Fruit fly (Drosophila melanogaster) whole organism, adult: ENCODE results near the gene CG3703.

ENCODE experiments used
- CG11617 ChIP-seq: fragments of 200-800 bp; sonication (Bioruptor generic); optimal IDR thresholded peaks from 2 replicates; lab custom pipeline; 2017; ENCODE audit warnings: mild to moderate bottlenecking, missing biosample characterization, missing genetic modification reagents, missing genetic modification characterization
- CG12768 ChIP-seq: fragments of 200-800 bp; sonication (Bioruptor generic); optimal IDR thresholded peaks from 2 replicates; lab custom pipeline; 2017; ENCODE audit warnings: missing biosample characterization, missing genetic modification characterization, mild to moderate bottlenecking, moderate library complexity, missing genetic modification reagents
- CG14711 ChIP-seq: fragments of 200-800 bp; sonication (Bioruptor generic); optimal IDR thresholded peaks from 2 replicates; lab custom pipeline; 2018; ENCODE audit warnings: missing biosample characterization, mild to moderate bottlenecking, missing genetic modification characterization, moderate library complexity
- CG1620 ChIP-seq: fragments of 200-800 bp; sonication (Bioruptor generic); optimal IDR thresholded peaks from 2 replicates; lab custom pipeline; 2016; ENCODE audit warnings: missing biosample characterization, missing genetic modification characterization
- CG33017 ChIP-seq: fragments of 200-800 bp; sonication (Bioruptor generic); optimal IDR thresholded peaks from 2 replicates; lab custom pipeline; 2018; ENCODE audit warnings: missing biosample characterization, mild to moderate bottlenecking, missing genetic modification characterization, moderate library complexity
- CG5204 ChIP-seq: fragments of 200-800 bp; sonication (Bioruptor generic); optimal IDR thresholded peaks from 2 replicates; lab custom pipeline; 2016; ENCODE audit warnings: missing biosample characterization, missing genetic modification characterization
- CG7045 ChIP-seq: fragments of 200-800 bp; sonication (Bioruptor generic); optimal IDR thresholded peaks from 2 replicates; lab custom pipeline; 2017; ENCODE audit warnings: missing biosample characterization, mild to moderate bottlenecking, missing genetic modification characterization
- CG7101 ChIP-seq: fragments of 200-800 bp; sonication (Bioruptor generic); optimal IDR thresholded peaks from 2 replicates; lab custom pipeline; 2018; ENCODE audit warnings: missing biosample characterization, mild to moderate bottlenecking, missing genetic modification characterization, moderate library complexity
- Clk ChIP-seq: fragments of 200-800 bp; sonication (Bioruptor generic); optimal IDR thresholded peaks from 2 replicates; lab custom pipeline; 2017; ENCODE audit warnings: missing biosample characterization, missing genetic modification characterization
- Crg-1 ChIP-seq: fragments of 200-800 bp; sonication (Bioruptor generic); optimal IDR thresholded peaks from 2 replicates; lab custom pipeline; 2016; ENCODE audit warnings: missing biosample characterization, missing genetic modification characterization
- Hr96 ChIP-seq: fragments of 200-800 bp; sonication (Bioruptor generic); optimal IDR thresholded peaks from 2 replicates; lab custom pipeline; 2016; ENCODE audit warnings: missing biosample characterization, missing genetic modification characterization
- Mnt ChIP-seq: fragments of 200-800 bp; sonication (Bioruptor generic); optimal IDR thresholded peaks from 2 replicates; lab custom pipeline; 2016; ENCODE audit warnings: missing biosample characterization, mild to moderate bottlenecking, missing genetic modification characterization
- bab1 ChIP-seq: fragments of 200-800 bp; sonication (Bioruptor generic); optimal IDR thresholded peaks from 3 replicates; lab custom pipeline; 2019; ENCODE audit warnings: missing biosample characterization, mild to moderate bottlenecking, missing genetic modification characterization, moderate library complexity
- cic ChIP-seq: fragments of 200-800 bp; sonication (Bioruptor generic); optimal IDR thresholded peaks from 2 replicates; lab custom pipeline; 2017; ENCODE audit warnings: missing biosample characterization, mild to moderate bottlenecking, missing genetic modification characterization, moderate library complexity
- cnc ChIP-seq, 2 experiments: fragments of >200 bp; optimal IDR thresholded peaks; 2 replicates each; lab custom pipeline; 2017
- kay ChIP-seq: fragments of 200-800 bp; sonication (Bioruptor generic); peaks from one replicate; lab custom pipeline; 2016; ENCODE audit warnings: missing biosample characterization, missing genetic modification characterization, borderline replicate concordance
- ovo ChIP-seq: fragments of 200-800 bp; sonication (Bioruptor generic); optimal IDR thresholded peaks from 2 replicates; lab custom pipeline; 2016; ENCODE audit warnings: missing biosample characterization, missing genetic modification characterization
- pad ChIP-seq: fragments of 200-800 bp; sonication (Bioruptor generic); optimal IDR thresholded peaks from 3 replicates; lab custom pipeline; 2017; ENCODE audit warnings: missing biosample characterization, missing genetic modification characterization, mild to moderate bottlenecking, moderate library complexity, missing genetic modification reagents
- tj ChIP-seq: fragments of 200-800 bp; sonication (Bioruptor generic); optimal IDR thresholded peaks from 3 replicates; lab custom pipeline; 2017; ENCODE audit warnings: missing biosample characterization, mild to moderate bottlenecking, missing genetic modification characterization, moderate library complexity
- toe ChIP-seq: fragments of 200-800 bp; sonication (Bioruptor generic); optimal IDR thresholded peaks from 2 replicates; lab custom pipeline; 2016; ENCODE audit warnings: missing biosample characterization, missing genetic modification characterization

Gene CG3703

DNA sequence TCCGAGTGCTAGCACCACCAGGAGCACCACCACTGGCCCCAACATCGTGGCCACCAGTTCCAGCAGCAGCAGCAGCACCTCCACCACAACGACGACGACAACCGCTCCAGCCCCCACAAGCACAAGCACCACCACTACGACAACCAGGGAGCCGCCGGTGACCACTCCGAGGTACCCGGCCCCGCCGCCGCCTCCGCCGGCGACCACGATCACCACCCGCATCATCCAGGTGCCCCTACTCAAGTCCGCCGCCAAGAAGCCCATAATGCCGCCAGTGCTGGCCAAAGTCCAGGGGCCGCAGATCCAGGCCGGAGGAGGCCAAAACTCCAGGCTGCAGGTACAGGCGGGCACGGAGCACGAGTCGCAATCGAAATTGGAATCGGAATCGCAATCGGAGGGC lies 11.6 kb downstream of the CG3703 start:
- TF ChIP-seq Mnt (no peak), CG7101 (tag; lab: Kevin White, UChicago) (no peak), CG12768 (GFP tag; lab: Kevin White, UChicago) (no peak), kay (no peak), cic (no peak), CG5204 (no peak), CG1620 (GFP tag; lab: Kevin White, UChicago) (no peak), toe (GFP tag; lab: Kevin White, UChicago) (no peak), tj (GFP tag; lab: Kevin White, UChicago) (no peak), CG11617 (GFP tag; lab: Kevin White, UChicago) (no peak), CG7045 (GFP tag; lab: Kevin White, UChicago) (no peak)

DNA sequence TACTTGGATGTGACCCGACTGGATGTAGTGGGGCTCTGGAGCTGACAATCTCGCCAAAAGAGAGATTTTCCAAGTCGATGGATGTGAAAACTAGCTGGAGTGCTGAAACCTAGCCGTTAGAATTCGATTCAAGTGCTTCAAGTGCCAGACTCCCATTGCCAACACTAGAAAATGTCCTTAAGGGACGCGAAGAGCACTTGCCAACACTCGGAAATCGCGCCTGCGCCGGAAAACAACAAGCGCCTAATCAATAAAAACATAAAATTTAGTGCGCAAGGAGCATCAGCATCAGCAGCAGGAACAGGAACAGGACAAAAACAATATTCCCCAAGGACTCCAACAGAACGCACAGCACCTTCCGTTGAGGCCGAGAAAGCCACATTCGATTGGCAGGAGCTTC lies 12.7 kb downstream of the CG3703 start:
- TF ChIP-seq CG5204 (no peak), tj (GFP tag; lab: Kevin White, UChicago) (no peak), CG1620 (GFP tag; lab: Kevin White, UChicago) (no peak), bab1 (GFP tag; lab: Kevin White, UChicago) (no peak), CG7101 (tag; lab: Kevin White, UChicago) (no peak), Hr96 (GFP tag; lab: Kevin White, UChicago) (no peak), CG33017 (no peak), toe (GFP tag; lab: Kevin White, UChicago) (no peak), CG14711 (tag; lab: Kevin White, UChicago) (no peak), Crg-1 (GFP tag; lab: Kevin White, UChicago) (no peak), kay (no peak), pad (GFP tag; lab: Kevin White, UChicago) (no peak)

DNA sequence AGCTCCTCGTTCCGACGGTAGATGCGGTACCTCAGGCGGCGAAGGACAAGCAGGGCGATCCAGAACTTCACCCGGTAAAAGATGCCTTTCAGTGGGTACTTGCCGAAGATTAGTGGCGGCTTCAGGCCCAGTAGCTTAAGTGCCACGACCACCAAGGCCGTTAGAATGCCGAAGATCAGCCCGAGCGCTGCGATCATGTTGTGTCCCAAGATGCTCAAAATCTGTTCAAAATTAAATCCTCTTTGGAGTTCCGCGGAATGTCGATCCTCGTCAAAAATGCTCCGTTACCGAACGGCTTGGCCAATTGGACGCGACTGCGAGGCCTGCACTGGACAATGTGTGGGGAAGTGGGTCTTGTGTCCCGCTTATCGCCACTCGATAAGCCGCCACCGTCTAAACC lies 13.4 kb downstream of the CG3703 start, which contains the start of the genes CG32815 and CG3706:
Gene CG32815 (plus strand): TSS at position 301 of the 400 bp plus-strand sequence.
Gene CG3706 (minus strand): TSS at position 310 of the 400 bp plus-strand sequence.
- TF ChIP-seq kay (no peak), ovo (no peak), CG14711 (tag; lab: Kevin White, UChicago) (no peak), CG5204 (no peak), CG7101 (tag; lab: Kevin White, UChicago) (no peak), Crg-1 (GFP tag; lab: Kevin White, UChicago) (no peak), cic (no peak), Hr96 (GFP tag; lab: Kevin White, UChicago) (no peak), CG33017 (no peak), CG7045 (GFP tag; lab: Kevin White, UChicago) (no peak), Mnt (no peak), tj (GFP tag; lab: Kevin White, UChicago) (no peak), CG12768 (GFP tag; lab: Kevin White, UChicago) (no peak), cnc (optimal IDR thresholded peaks at IDR 0.05; lab: Kevin White, UChicago) (no peak), pad (GFP tag; lab: Kevin White, UChicago) (no peak), Clk (GFP tag; lab: Kevin White, UChicago) (no peak), CG1620 (GFP tag; lab: Kevin White, UChicago) (no peak)

DNA sequence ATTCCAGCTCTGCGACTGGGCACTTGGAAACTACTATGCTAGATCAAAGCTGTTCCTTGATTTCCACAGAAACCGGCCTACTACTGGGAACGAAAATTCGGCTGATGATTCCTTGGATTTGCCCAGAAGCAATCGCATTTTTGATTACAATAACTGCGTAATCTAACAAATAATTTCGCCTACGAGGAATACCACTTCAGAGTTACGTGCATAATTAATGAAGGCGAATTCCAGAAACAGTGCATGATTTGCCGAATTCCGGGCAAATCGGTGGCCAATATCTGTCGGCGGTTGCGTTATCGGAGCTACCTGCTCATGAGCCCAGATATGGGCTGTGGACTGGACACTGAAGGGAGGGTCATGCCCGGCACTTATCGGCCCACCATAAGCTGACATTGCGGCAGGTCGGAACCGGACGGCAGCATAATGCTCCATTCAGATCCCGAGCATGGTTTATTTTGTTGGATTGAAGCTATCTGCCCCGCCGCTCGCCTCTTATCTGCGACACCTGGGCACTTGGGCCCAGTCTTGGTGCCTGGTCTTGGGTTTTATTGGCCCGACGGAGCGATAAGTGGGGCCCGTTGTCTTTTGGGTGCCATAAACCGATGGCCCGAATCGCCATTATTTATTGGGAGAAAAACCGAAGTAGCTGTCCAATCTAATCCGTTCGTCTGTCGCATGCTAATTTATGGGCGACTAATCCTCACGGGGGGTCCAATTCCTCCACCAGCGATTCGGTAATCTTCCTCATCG lies 15.3 kb downstream of the CG3703 start, which contains the start of gene CG3708:
Gene CG3708 (minus strand): TSS at position 51 of the 753 bp plus-strand sequence.
- TF ChIP-seq CG12768 (GFP tag; lab: Kevin White, UChicago) (no peak), Crg-1 (GFP tag; lab: Kevin White, UChicago) (no peak), CG7045 (GFP tag; lab: Kevin White, UChicago) (no peak), toe (GFP tag; lab: Kevin White, UChicago) (no peak), CG11617 (GFP tag; lab: Kevin White, UChicago) (no peak), Mnt (no peak), kay (no peak), tj (GFP tag; lab: Kevin White, UChicago) (no peak), pad (GFP tag; lab: Kevin White, UChicago) (no peak), CG14711 (tag; lab: Kevin White, UChicago) (no peak), CG7101 (tag; lab: Kevin White, UChicago) (no peak), Clk (GFP tag; lab: Kevin White, UChicago) (no peak), CG5204 (no peak), CG33017 (no peak)

DNA sequence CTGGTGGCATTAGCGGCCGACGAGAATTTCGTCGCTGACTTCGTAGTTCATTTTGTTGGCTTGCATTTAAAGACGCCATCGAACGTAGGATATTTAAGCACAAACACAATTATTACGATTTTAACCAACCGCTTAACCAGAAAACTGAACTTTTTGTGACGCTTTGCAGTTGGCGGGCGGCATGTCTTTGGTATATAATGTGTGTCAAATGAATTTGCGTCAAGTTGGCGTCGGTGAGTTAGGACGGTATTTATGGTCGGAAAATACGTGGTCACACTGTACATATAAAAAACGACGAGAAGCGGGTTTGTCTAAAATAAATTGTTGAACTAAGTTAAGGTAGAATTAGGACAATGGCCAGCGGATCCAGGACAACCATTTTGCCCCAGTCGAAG lies 17.7 kb downstream of the CG3703 start, which contains the start of the genes CG43867 and MED22:
Gene CG43867 (minus strand): TSS at position 113 of the 395 bp plus-strand sequence.
Gene MED22 (plus strand): TSS at position 277 of the 395 bp plus-strand sequence.
- TF ChIP-seq CG7101 (tag; lab: Kevin White, UChicago) (no peak), pad (GFP tag; lab: Kevin White, UChicago) (no peak), CG11617 (GFP tag; lab: Kevin White, UChicago) (no peak), CG33017 (no peak), bab1 (GFP tag; lab: Kevin White, UChicago) (no peak), tj (GFP tag; lab: Kevin White, UChicago) (no peak), toe (GFP tag; lab: Kevin White, UChicago) (no peak), Hr96 (GFP tag; lab: Kevin White, UChicago) (no peak), cic (no peak), cnc (optimal IDR thresholded peaks at IDR 0.05; lab: Kevin White, UChicago) (no peak), ovo (no peak), CG1620 (GFP tag; lab: Kevin White, UChicago) (no peak)
